Fruit fly (Drosophila melanogaster) whole organism, embryonic: ENCODE results near the gene Pcyt1.

ENCODE experiments used
- Awh ChIP-seq: fragments of 200-800 bp; sonication (Bioruptor generic); IDR thresholded peaks from 2 replicates; pipeline ENCODE4, ENCODE4 v1.3.6; 2022; ENCODE audit warnings: missing biosample characterization, missing genetic modification characterization
- B-H1 ChIP-seq: fragments of 200-800 bp; sonication (Bioruptor generic); IDR thresholded peaks from 3 replicates; pipeline ENCODE4 v1.3.6; 2022; ENCODE audit warnings: missing biosample characterization, missing genetic modification characterization
- CG10321 ChIP-seq: fragments of 200-800 bp; sonication (Bioruptor generic); IDR thresholded peaks from 2 replicates; pipeline ENCODE4 v1.3.6; 2022; ENCODE audit warnings: missing biosample characterization, missing genetic modification characterization
- CG10979 ChIP-seq: fragments of 200-800 bp; sonication (Bioruptor generic); optimal IDR thresholded peaks from 2 replicates; lab custom pipeline; 2018; ENCODE audit warnings: missing biosample characterization, mild to moderate bottlenecking, missing genetic modification characterization, moderate library complexity
- CG12942 ChIP-seq: fragments of 200-800 bp; sonication (Bioruptor generic); optimal IDR thresholded peaks from 3 replicates; lab custom pipeline; 2016; ENCODE audit warnings: missing biosample characterization, missing genetic modification characterization
- CG13123 ChIP-seq: fragments of 200-800 bp; sonication (Bioruptor generic); optimal IDR thresholded peaks from 2 replicates; lab custom pipeline; 2016; ENCODE audit warnings: missing biosample characterization, missing genetic modification characterization
- CG14965 ChIP-seq: fragments of 200-800 bp; sonication (Bioruptor generic); optimal IDR thresholded peaks from 2 replicates; lab custom pipeline; 2016; ENCODE audit warnings: missing biosample characterization, missing genetic modification characterization, borderline replicate concordance
- CG17829 ChIP-seq: fragments of 200-800 bp; optimal IDR thresholded peaks from 2 replicates; lab custom pipeline; 2019; ENCODE audit warnings: missing biosample characterization, mild to moderate bottlenecking, missing genetic modification characterization, moderate library complexity
- CG1792 ChIP-seq: fragments of 200-800 bp; sonication (Bioruptor generic); optimal IDR thresholded peaks from 2 replicates; lab custom pipeline; 2016; ENCODE audit warnings: missing biosample characterization, missing genetic modification characterization
- CG18599 ChIP-seq: fragments of 200-800 bp; sonication (Bioruptor generic); optimal IDR thresholded peaks from 3 replicates; lab custom pipeline; 2017; ENCODE audit warnings: missing biosample characterization, missing genetic modification characterization, mild to moderate bottlenecking, moderate library complexity, missing genetic modification reagents
- CG2712 ChIP-seq: fragments of 200-800 bp; optimal IDR thresholded peaks from 3 replicates; lab custom pipeline; 2019; ENCODE audit warnings: missing biosample characterization, mild to moderate bottlenecking, missing genetic modification characterization, moderate library complexity
- CG30020 ChIP-seq: fragments of 200-800 bp; optimal IDR thresholded peaks from 2 replicates; lab custom pipeline; 2019; ENCODE audit warnings: missing biosample characterization, mild to moderate bottlenecking, missing genetic modification characterization, moderate library complexity
- CG30403 ChIP-seq: fragments of 200-800 bp; sonication (Bioruptor generic); optimal IDR thresholded peaks from 3 replicates; lab custom pipeline; 2016; ENCODE audit warnings: missing biosample characterization, missing genetic modification characterization
- CG3163 ChIP-seq: fragments of 200-800 bp; sonication (Bioruptor generic); optimal IDR thresholded peaks from 3 replicates; lab custom pipeline; 2016; ENCODE audit warnings: missing biosample characterization, missing genetic modification characterization
- CG33557 ChIP-seq: fragments of 200-800 bp; sonication (Bioruptor generic); optimal IDR thresholded peaks from 2 replicates; lab custom pipeline; 2019; ENCODE audit warnings: missing biosample characterization, mild to moderate bottlenecking, missing genetic modification characterization, moderate library complexity
- CG4707 ChIP-seq: fragments of 200-800 bp; sonication (Bioruptor generic); optimal IDR thresholded peaks from 2 replicates; lab custom pipeline; 2018; ENCODE audit warnings: missing biosample characterization, mild to moderate bottlenecking, missing genetic modification characterization, moderate library complexity
- CG5245 ChIP-seq: fragments of 200-800 bp; sonication (Bioruptor generic); optimal IDR thresholded peaks from 3 replicates; lab custom pipeline; 2016; ENCODE audit warnings: missing biosample characterization, missing genetic modification characterization
- CG7745 ChIP-seq: fragments of 200-800 bp; sonication (Bioruptor generic); optimal IDR thresholded peaks from 2 replicates; lab custom pipeline; 2018; ENCODE audit warnings: missing biosample characterization, mild to moderate bottlenecking, missing genetic modification characterization, moderate library complexity
- CG7963 ChIP-seq: fragments of 200-800 bp; sonication (Bioruptor generic); IDR thresholded peaks from 3 replicates; pipeline ENCODE4 v1.3.6; 2022; ENCODE audit warnings: missing biosample characterization, missing genetic modification characterization; ENCODE audit not compliant: partially characterized antibody
- Chrac-16 ChIP-seq: fragments of 200-800 bp; sonication (Bioruptor generic); optimal IDR thresholded peaks from 3 replicates; lab custom pipeline; 2016; ENCODE audit warnings: missing biosample characterization, missing genetic modification characterization
- D19A ChIP-seq: fragments of 200-800 bp; optimal IDR thresholded peaks from 3 replicates; lab custom pipeline; 2019; ENCODE audit warnings: missing biosample characterization, mild to moderate bottlenecking, missing genetic modification characterization, moderate library complexity
- Dip2 ChIP-seq: fragments of 200-800 bp; sonication (Bioruptor generic); IDR thresholded peaks from 2 replicates; pipeline ENCODE4 v1.3.6; 2022; ENCODE audit warnings: missing biosample characterization, missing genetic modification characterization
- E2f1 ChIP-seq: fragments of 200-800 bp; sonication (Bioruptor generic); IDR thresholded peaks from 2 replicates; pipeline ENCODE4 v1.3.6; 2022; ENCODE audit warnings: missing biosample characterization, missing genetic modification characterization
- Ets65A ChIP-seq: fragments of 200-800 bp; sonication (Bioruptor generic); peaks from one replicate; lab custom pipeline; 2016; ENCODE audit warnings: missing biosample characterization, missing genetic modification characterization
- H15 ChIP-seq: fragments of 200-800 bp; sonication (Bioruptor generic); IDR thresholded peaks from 3 replicates; pipeline ENCODE4 v1.3.6; 2022; ENCODE audit warnings: missing biosample characterization, missing genetic modification characterization
- Mad ChIP-seq: fragments of 200-800 bp; sonication (Bioruptor generic); optimal IDR thresholded peaks from 2 replicates; lab custom pipeline; 2016; ENCODE audit warnings: missing biosample characterization, missing genetic modification characterization
- Med ChIP-seq: fragments of 200-800 bp; sonication (Bioruptor generic); peaks from one replicate; lab custom pipeline; 2016; ENCODE audit warnings: missing biosample characterization, missing genetic modification characterization, mild to moderate bottlenecking, inconsistent platforms, moderate library complexity
- Nf-YA ChIP-seq: fragments of 200-800 bp; sonication (Bioruptor generic); IDR thresholded peaks from 2 replicates; pipeline ENCODE4 v1.3.6; 2022; ENCODE audit warnings: missing biosample characterization, missing genetic modification characterization
- Side ChIP-seq: fragments of 200-800 bp; sonication (Bioruptor generic); optimal IDR thresholded peaks from 2 replicates; lab custom pipeline; 2016; ENCODE audit warnings: missing biosample characterization, missing genetic modification characterization
- Spps ChIP-seq: fragments of 200-800 bp; sonication (Bioruptor generic); optimal IDR thresholded peaks from 2 replicates; lab custom pipeline; 2018; ENCODE audit warnings: missing biosample characterization, mild to moderate bottlenecking, missing genetic modification characterization
- Sry-β ChIP-seq: fragments of 200-800 bp; sonication (Bioruptor generic); optimal IDR thresholded peaks from 2 replicates; lab custom pipeline; 2018; ENCODE audit warnings: missing biosample characterization, mild to moderate bottlenecking, missing genetic modification characterization, moderate library complexity
- Ssrp ChIP-seq: fragments of 200-800 bp; sonication (Bioruptor generic); optimal IDR thresholded peaks from 2 replicates; lab custom pipeline; 2018; ENCODE audit warnings: missing biosample characterization, mild to moderate bottlenecking, missing genetic modification characterization, moderate library complexity
- aop ChIP-seq: fragments of 200-800 bp; sonication (Bioruptor generic); IDR thresholded peaks from 2 replicates; pipeline ENCODE4 v1.3.6; 2022; ENCODE audit warnings: missing biosample characterization, missing genetic modification characterization
- ato ChIP-seq: fragments of 200-800 bp; sonication (Bioruptor generic); IDR thresholded peaks from 2 replicates; pipeline ENCODE4 v1.3.6; 2022; ENCODE audit warnings: missing biosample characterization, missing genetic modification characterization; ENCODE audit not compliant: partially characterized antibody
- caup ChIP-seq: fragments of 200-800 bp; sonication (Bioruptor generic); optimal IDR thresholded peaks from 3 replicates; lab custom pipeline; 2017; ENCODE audit warnings: missing biosample characterization, mild to moderate bottlenecking, missing genetic modification characterization, moderate library complexity; ENCODE audit not compliant: severe bottlenecking
- chif ChIP-seq, 2 experiments: fragments of 200-800 bp; sonication (Bioruptor generic); optimal IDR thresholded peaks; 3 replicates each; lab custom pipeline; 2016; ENCODE audit warnings: missing biosample characterization in 2 of 2, missing genetic modification characterization in 2 of 2
- crc ChIP-seq: fragments of 200-800 bp; sonication (Bioruptor generic); optimal IDR thresholded peaks from 2 replicates; lab custom pipeline; 2016; ENCODE audit warnings: missing biosample characterization, missing genetic modification characterization
- ewg ChIP-seq: fragments of 200-800 bp; sonication (Bioruptor generic); optimal IDR thresholded peaks from 3 replicates; lab custom pipeline; 2017; ENCODE audit warnings: mild to moderate bottlenecking, missing biosample characterization, missing genetic modification reagents, missing genetic modification characterization
- h ChIP-seq: fragments of >200 bp; optimal IDR thresholded peaks from 2 replicates; lab custom pipeline; 2017
- hb ChIP-seq: fragments of 200-800 bp; sonication (Bioruptor generic); IDR thresholded peaks from 3 replicates; pipeline ENCODE4 v1.3.6; 2022; ENCODE audit warnings: missing biosample characterization, missing genetic modification characterization; ENCODE audit not compliant: partially characterized antibody
- ind ChIP-seq: fragments of 200-800 bp; sonication (Bioruptor generic); optimal IDR thresholded peaks from 3 replicates; lab custom pipeline; 2016; ENCODE audit warnings: missing biosample characterization, missing genetic modification characterization
- lab ChIP-seq: fragments of 200-800 bp; sonication (Bioruptor generic); optimal IDR thresholded peaks from 3 replicates; lab custom pipeline; 2017; ENCODE audit warnings: missing biosample characterization, missing genetic modification characterization, mild to moderate bottlenecking, moderate library complexity, missing genetic modification reagents
- nerfin-1 ChIP-seq: fragments of 200-800 bp; sonication (Bioruptor generic); optimal IDR thresholded peaks from 3 replicates; lab custom pipeline; 2019; ENCODE audit warnings: missing biosample characterization, mild to moderate bottlenecking, missing genetic modification characterization, moderate library complexity
- nerfin-2 ChIP-seq: fragments of 200-800 bp; sonication (Bioruptor generic); IDR thresholded peaks from 2 replicates; pipeline ENCODE4 v1.3.6; 2022; ENCODE audit warnings: missing biosample characterization, missing genetic modification characterization; ENCODE audit not compliant: partially characterized antibody
- nmo ChIP-seq: fragments of 200-800 bp; sonication (Bioruptor generic); optimal IDR thresholded peaks from 2 replicates; lab custom pipeline; 2018; ENCODE audit warnings: missing biosample characterization, mild to moderate bottlenecking, missing genetic modification characterization, moderate library complexity
- pum ChIP-seq: fragments of 200-800 bp; sonication (Bioruptor generic); optimal IDR thresholded peaks from 2 replicates; lab custom pipeline; 2016; ENCODE audit warnings: missing biosample characterization, missing genetic modification characterization
- sima ChIP-seq: fragments of 200-800 bp; sonication (Bioruptor generic); optimal IDR thresholded peaks from 2 replicates; lab custom pipeline; 2016; ENCODE audit warnings: missing biosample characterization, missing genetic modification characterization
- slp2 ChIP-seq: fragments of 200-800 bp; sonication (Bioruptor generic); optimal IDR thresholded peaks from 2 replicates; lab custom pipeline; 2016; ENCODE audit warnings: missing biosample characterization, missing genetic modification characterization
- ssp ChIP-seq: fragments of 200-800 bp; sonication (Bioruptor generic); IDR thresholded peaks from 2 replicates; pipeline ENCODE4 v1.3.6; 2022; ENCODE audit warnings: missing biosample characterization, missing genetic modification characterization

Pcyt1 gene

DNA sequence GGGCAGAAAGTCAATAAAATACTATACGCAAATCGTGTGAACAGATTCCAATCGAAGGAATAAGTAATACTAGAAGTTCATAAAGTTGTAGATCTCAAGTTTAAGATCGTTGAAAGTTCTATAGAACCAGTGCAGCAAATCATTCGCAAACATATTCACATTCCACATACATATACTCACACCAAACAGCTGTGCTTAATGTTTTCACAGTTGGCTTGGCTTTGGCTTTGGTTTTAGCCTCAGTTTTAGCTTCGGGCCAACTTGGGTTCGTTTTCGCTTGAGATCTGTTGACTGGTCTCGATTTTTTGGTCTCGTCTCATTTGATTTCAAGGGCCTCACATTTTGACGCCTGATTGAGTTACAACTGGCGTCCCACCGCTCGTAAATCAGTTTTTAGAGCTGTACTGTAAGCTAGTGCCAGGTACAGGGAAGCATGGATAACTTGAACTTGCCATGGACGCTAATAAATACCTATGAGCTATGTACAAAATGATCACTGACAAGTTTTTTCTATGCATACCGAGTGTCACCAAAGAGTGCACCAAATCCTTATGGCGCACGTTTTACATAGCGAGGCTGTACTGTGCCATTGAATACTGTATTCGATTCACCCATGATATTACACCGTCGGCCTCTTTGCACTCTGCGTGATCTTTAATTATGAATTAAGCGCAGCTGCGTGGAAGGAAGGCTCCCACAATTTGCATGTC is 41.4 kb downstream of the Pcyt1 start (continued):
- TF ChIP-seq CG33557 (GFP tag; lab: Kevin White, UChicago) (peak; percentile 9), Mad (GFP tag; lab: Kevin White, UChicago) (peak; percentile 60), CG17829 (tag; lab: Kevin White, UChicago) (peak; percentile 67), ssp (peak; percentile 78), CG12942 (peak; percentile 64), ewg (GFP tag; lab: Kevin White, UChicago) (peak; percentile 41), aop (GFP tag; lab: Robert Waterston, UW) (peak; percentile 61; the same call in 1 of the 2 replicates), E2f1 (GFP tag; lab: Robert Waterston, UW) (peak; percentile 82), nerfin-1 (tag; lab: Kevin White, UChicago) (peak; percentile 58), pum (GFP tag; lab: Kevin White, UChicago) (peak; percentile 76), Dip2 (GFP tag; lab: Robert Waterston, UW) (peak; percentile 38; the same call in 1 of the 2 replicates), Ssrp (tag; lab: Kevin White, UChicago) (peak; percentile 56), Spps (tag; lab: Kevin White, UChicago) (peak; percentile 18), H15 (GFP tag; lab: Robert Waterston, UW) (peak; percentile 85), CG14965 (GFP tag; lab: Kevin White, UChicago) (peak; percentile 55), chif (GFP tag; optimal IDR thresholded peaks at IDR 0.05; lab: Kevin White, UChicago) (peak; percentile 57 to 71), CG30403 (GFP tag; lab: Kevin White, UChicago) (peak; percentile 76), CG3163 (GFP tag; lab: Kevin White, UChicago) (peak; percentile 51), crc (GFP tag; lab: Kevin White, UChicago) (peak; percentile 85), Side (GFP tag; lab: Kevin White, UChicago) (peak; percentile 81), CG10979 (tag; lab: Kevin White, UChicago) (peak; percentile 74), Chrac-16 (peak; percentile 73), Nf-YA (GFP tag; lab: Robert Waterston, UW) (peak; percentile 73), caup (GFP tag; lab: Kevin White, UChicago) (peak; percentile 83), h (lab: Kevin White, UChicago) (no peak), Med (GFP tag; lab: Kevin White, UChicago) (peak; percentile 99), CG13123 (GFP tag; lab: Kevin White, UChicago) (peak; percentile 36), D19A (tag; lab: Kevin White, UChicago) (peak; percentile 59), CG30020 (no peak), CG4707 (GFP tag; lab: Kevin White, UChicago) (peak; percentile 46), CG1792 (GFP tag; lab: Kevin White, UChicago) (peak; percentile 88), sima (GFP tag; lab: Kevin White, UChicago) (peak; percentile 60), Ets65A (GFP tag; lab: Kevin White, UChicago) (peak; percentile 98), slp2 (GFP tag; lab: Kevin White, UChicago) (peak; percentile 60), hb (GFP tag; lab: Robert Waterston, UW) (no peak), lab (GFP tag; lab: Kevin White, UChicago) (peak; percentile 91), CG18599 (GFP tag; lab: Kevin White, UChicago) (peak; percentile 84), CG10321 (GFP tag; lab: Robert Waterston, UW) (peak; percentile 64), Sry-β (GFP tag; lab: Kevin White, UChicago) (no peak), CG7963 (GFP tag; lab: Robert Waterston, UW) (no peak), B-H1 (GFP tag; lab: Robert Waterston, UW) (peak; percentile 80), nerfin-2 (no peak), Awh (GFP tag; lab: Robert Waterston, UW) (peak; percentile 84), CG2712 (peak; percentile 67), ind (peak; percentile 92), nmo (GFP tag; lab: Kevin White, UChicago) (peak; percentile 59), ato (no peak), CG5245 (peak; percentile 91), CG7745 (no peak)
